Fruit fly (Drosophila melanogaster) whole organism, wandering third instar larva: Measurements from ENCODE around the gene CG14610.

Source experiments
- Abd-B ChIP-seq: fragments of >200 bp; optimal IDR thresholded peaks from 2 replicates; lab custom pipeline; 2017; ENCODE audit warnings: missing biosample characterization, missing genetic modification characterization
- CG32264 ChIP-seq: fragments of 200-800 bp; sonication (Bioruptor generic); optimal IDR thresholded peaks from 2 replicates; lab custom pipeline; 2016; ENCODE audit warnings: missing biosample characterization, missing genetic modification characterization
- CG9705 ChIP-seq: fragments of 200-800 bp; sonication (Bioruptor generic); optimal IDR thresholded peaks from 2 replicates; lab custom pipeline; 2018; ENCODE audit warnings: missing biosample characterization, mild to moderate bottlenecking, missing genetic modification characterization
- CrebA ChIP-seq: fragments of 200-800 bp; sonication (Bioruptor generic); optimal IDR thresholded peaks from 2 replicates; lab custom pipeline; 2016; ENCODE audit warnings: missing biosample characterization, mild to moderate bottlenecking, missing genetic modification characterization, borderline replicate concordance
- Dfd ChIP-seq: fragments of >200 bp; optimal IDR thresholded peaks from 2 replicates; lab custom pipeline; 2017; ENCODE audit warnings: missing biosample characterization, missing genetic modification characterization
- Dif ChIP-seq: fragments of 200-275, 200-300 bp; sonication (Bioruptor generic); optimal IDR thresholded peaks from 2 replicates; lab custom pipeline; 2018; ENCODE audit warnings: missing biosample characterization, missing genetic modification characterization; ENCODE audit not compliant: partially characterized antibody
- GATAd ChIP-seq: sonication (Bioruptor generic); optimal IDR thresholded peaks from 2 replicates; lab custom pipeline; 2016; ENCODE audit warnings: missing biosample characterization, missing genetic modification characterization
- HLH106 ChIP-seq: fragments of 200-800 bp; optimal IDR thresholded peaks from 3 replicates; lab custom pipeline; 2019; ENCODE audit warnings: missing biosample characterization, mild to moderate bottlenecking, missing genetic modification characterization, moderate library complexity
- Hnf4 ChIP-seq: fragments of 200-800 bp; sonication (Bioruptor generic); optimal IDR thresholded peaks from 2 replicates; lab custom pipeline; 2016; ENCODE audit warnings: missing biosample characterization, mild to moderate bottlenecking, missing genetic modification characterization
- Hr78 ChIP-seq: fragments of >200 bp; optimal IDR thresholded peaks from 2 replicates; lab custom pipeline; 2017; ENCODE audit warnings: missing biosample characterization, missing genetic modification characterization
- Hr83 ChIP-seq: fragments of 200-300 bp; sonication (Bioruptor generic); optimal IDR thresholded peaks from 2 replicates; lab custom pipeline; 2016; ENCODE audit warnings: missing biosample characterization, mild to moderate bottlenecking, missing genetic modification characterization, moderate library complexity; ENCODE audit not compliant: poor library complexity, severe bottlenecking
- Jra ChIP-seq: sonication (Bioruptor generic); optimal IDR thresholded peaks from 2 replicates; lab custom pipeline; 2016; ENCODE audit warnings: missing biosample characterization, missing genetic modification characterization
- Mio ChIP-seq: sonication (Bioruptor generic); optimal IDR thresholded peaks from 2 replicates; lab custom pipeline; 2016; ENCODE audit warnings: missing biosample characterization, missing genetic modification characterization
- Myc ChIP-seq: fragments of >200 bp; optimal IDR thresholded peaks from 2 replicates; lab custom pipeline; 2017
- N ChIP-seq: fragments of >200 bp; optimal IDR thresholded peaks from 2 replicates; lab custom pipeline; 2018; ENCODE audit warnings: missing biosample characterization, missing external identifiers, missing genetic modification characterization
- OdsH ChIP-seq: fragments of 200-800 bp; sonication (Bioruptor generic); optimal IDR thresholded peaks from 2 replicates; lab custom pipeline; 2016; ENCODE audit warnings: missing biosample characterization, mild to moderate bottlenecking, missing genetic modification characterization
- Rel ChIP-seq, 2 experiments: fragments of 200-800 bp; sonication (Bioruptor generic) in 1 of 2; optimal IDR thresholded peaks; 2 replicates in 1 of 2; 3 replicates in 1 of 2; lab custom pipeline; 2016 to 2019; ENCODE audit warnings: mild to moderate bottlenecking in 2 of 2, missing biosample characterization in 2 of 2, missing genetic modification characterization in 2 of 2, moderate library complexity in 1 of 2
- Sp1 ChIP-seq: fragments of 200-800 bp; sonication (Bioruptor generic); optimal IDR thresholded peaks from 3 replicates; lab custom pipeline; 2019; ENCODE audit warnings: missing biosample characterization, mild to moderate bottlenecking, missing genetic modification characterization, moderate library complexity
- Vsx2 ChIP-seq: fragments of 200-300, 225-300 bp; sonication (Bioruptor generic); optimal IDR thresholded peaks from 2 replicates; lab custom pipeline; 2018; ENCODE audit warnings: missing biosample characterization, missing genetic modification characterization; ENCODE audit not compliant: partially characterized antibody
- br ChIP-seq: fragments of 200-800 bp; sonication (Bioruptor generic); optimal IDR thresholded peaks from 2 replicates; lab custom pipeline; 2016; ENCODE audit warnings: missing biosample characterization, missing genetic modification characterization
- brk ChIP-seq: fragments of 200-800 bp; sonication (Bioruptor generic); optimal IDR thresholded peaks from 2 replicates; lab custom pipeline; 2016; ENCODE audit warnings: missing biosample characterization, mild to moderate bottlenecking, missing genetic modification characterization
- dl ChIP-seq, 2 experiments: fragments of 175-275, 200-275 bp in 1 of 2; fragments of 200-275 bp in 1 of 2; sonication (Bioruptor generic); optimal IDR thresholded peaks; lab custom pipeline; 2018; ENCODE audit warnings: mild to moderate bottlenecking in 2 of 2, missing biosample characterization in 2 of 2, missing genetic modification characterization in 2 of 2, moderate library complexity in 2 of 2; ENCODE audit not compliant: partially characterized antibody in 2 of 2, insufficient read depth in 1 of 2
- dmrt93B ChIP-seq: fragments of 200-800 bp; sonication (Bioruptor generic); optimal IDR thresholded peaks from 2 replicates; lab custom pipeline; 2018; ENCODE audit warnings: missing biosample characterization, mild to moderate bottlenecking, missing genetic modification characterization
- dsf ChIP-seq: sonication (Bioruptor generic); optimal IDR thresholded peaks from 2 replicates; lab custom pipeline; 2016; ENCODE audit warnings: missing biosample characterization, missing genetic modification characterization, borderline replicate concordance
- ey ChIP-seq: fragments of 200-800 bp; sonication (Bioruptor generic); optimal IDR thresholded peaks from 2 replicates; lab custom pipeline; 2016; ENCODE audit warnings: missing biosample characterization, missing genetic modification characterization
- foxo ChIP-seq, 2 experiments: fragments of 200-800 bp; sonication (Bioruptor generic); optimal IDR thresholded peaks; 2 replicates in 1 of 2; 3 replicates in 1 of 2; lab custom pipeline; 2016 to 2017; ENCODE audit warnings: missing biosample characterization in 2 of 2, missing genetic modification characterization in 2 of 2
- fru ChIP-seq: fragments of 200-800 bp; sonication (Bioruptor generic); optimal IDR thresholded peaks from 3 replicates; lab custom pipeline; 2016; ENCODE audit warnings: missing biosample characterization, mild to moderate bottlenecking, missing genetic modification characterization
- h ChIP-seq: fragments of 200-800 bp; sonication (Bioruptor generic); optimal IDR thresholded peaks from 3 replicates; lab custom pipeline; 2016; ENCODE audit warnings: missing biosample characterization, mild to moderate bottlenecking, missing genetic modification characterization
- jim ChIP-seq: fragments of 175-275, 200-325 bp; sonication (Bioruptor generic); optimal IDR thresholded peaks from 2 replicates; lab custom pipeline; 2016; ENCODE audit warnings: missing biosample characterization, mild to moderate bottlenecking, missing genetic modification characterization
- lola ChIP-seq: fragments of >200 bp; optimal IDR thresholded peaks from 2 replicates; lab custom pipeline; 2017; ENCODE audit warnings: missing biosample characterization, missing genetic modification characterization
- pan ChIP-seq: fragments of >200 bp; optimal IDR thresholded peaks from 2 replicates; lab custom pipeline; 2017
- psq ChIP-seq: fragments of 200-800 bp; sonication (Bioruptor generic); optimal IDR thresholded peaks from 3 replicates; lab custom pipeline; 2017; ENCODE audit warnings: missing biosample characterization, mild to moderate bottlenecking, missing genetic modification characterization, moderate library complexity
- rgr ChIP-seq: fragments of 200-800 bp; sonication (Bioruptor generic); optimal IDR thresholded peaks from 3 replicates; lab custom pipeline; 2016; ENCODE audit warnings: missing biosample characterization, mild to moderate bottlenecking, missing genetic modification characterization
- sage ChIP-seq: fragments of 200-800 bp; sonication (Bioruptor generic); optimal IDR thresholded peaks from 2 replicates; lab custom pipeline; 2016; ENCODE audit warnings: missing biosample characterization, mild to moderate bottlenecking, missing genetic modification characterization
- sv ChIP-seq: fragments of 200-800 bp; sonication (Bioruptor generic); optimal IDR thresholded peaks from 3 replicates; lab custom pipeline; 2016; ENCODE audit warnings: missing biosample characterization, missing genetic modification characterization
- tai ChIP-seq: sonication (Bioruptor generic); optimal IDR thresholded peaks from 2 replicates; lab custom pipeline; 2016; ENCODE audit warnings: missing biosample characterization, missing genetic modification characterization
- usp ChIP-seq: fragments of >200 bp; optimal IDR thresholded peaks from 2 replicates; lab custom pipeline; 2017; ENCODE audit warnings: missing biosample characterization, missing genetic modification characterization
- woc ChIP-seq: sonication (Bioruptor generic); optimal IDR thresholded peaks from 2 replicates; lab custom pipeline; 2016; ENCODE audit warnings: missing biosample characterization, mild to moderate bottlenecking, missing genetic modification characterization

Gene CG14610

DNA sequence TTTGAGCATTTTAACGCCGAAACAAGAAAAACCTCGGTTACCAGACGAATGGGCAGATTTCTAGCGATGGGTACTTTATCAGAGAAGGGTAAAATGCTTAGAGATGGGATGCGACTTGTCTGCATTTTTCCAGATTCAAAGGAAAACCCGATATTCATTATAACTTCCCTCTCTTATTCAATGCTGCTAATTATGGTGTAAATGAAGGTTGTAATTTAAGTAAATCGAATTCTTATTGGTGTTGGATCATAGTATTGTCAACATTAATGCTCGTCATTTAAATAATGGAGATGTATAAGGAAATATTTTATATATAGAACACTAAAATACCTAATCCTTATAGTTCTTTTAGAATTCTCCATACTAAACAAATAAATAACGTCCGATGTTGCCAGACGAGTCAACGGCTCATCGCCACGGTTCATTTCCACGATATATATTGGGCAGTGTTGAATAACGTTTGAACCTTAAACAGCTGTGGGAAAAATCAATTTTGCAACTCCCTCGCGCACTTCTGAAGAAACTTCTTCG is 19.9 kb downstream of the CG14610 start, which contains the start of the genes Alh and CG10098:
Alh (minus strand) TSS at position 77 of the 531 bp plus-strand sequence.
CG10098 (plus strand) TSS at position 440 of the 531 bp plus-strand sequence.
- peak; percentile 21 for TF ChIP-seq Mio (GFP tag; lab: Kevin White, UChicago)
- TF ChIP-seq CG9705 (GFP tag; lab: Kevin White, UChicago), result peak; percentile 79
- no peak for TF ChIP-seq CrebA (GFP tag; lab: Kevin White, UChicago)
- TF ChIP-seq pan (lab: Kevin White, UChicago), result no peak
- peak; percentile 1 for TF ChIP-seq Myc (lab: Kevin White, UChicago)
- TF ChIP-seq tai (GFP tag; lab: Kevin White, UChicago), result peak; percentile 94
- peak; percentile 86 for TF ChIP-seq h (GFP tag; lab: Kevin White, UChicago)
- TF ChIP-seq woc (GFP tag; lab: Kevin White, UChicago), result peak; percentile 84
- TF ChIP-seq psq, result peak; percentile 77
- peak; percentile 43 for TF ChIP-seq sage (GFP tag; lab: Kevin White, UChicago)
- TF ChIP-seq sv, result peak; percentile 84
- TF ChIP-seq Jra (GFP tag; lab: Kevin White, UChicago), result peak; percentile 88
- TF ChIP-seq Abd-B (GFP tag; lab: Kevin White, UChicago), result no peak
- no peak for TF ChIP-seq Rel (GFP tag; optimal IDR thresholded peaks at IDR 0.05; lab: Kevin White, UChicago)
- TF ChIP-seq Rel (tag; optimal IDR thresholded peaks at IDR 0.05; lab: Kevin White, UChicago), result peak; percentile 21
- no peak for TF ChIP-seq usp
- no peak for TF ChIP-seq dl (GFP tag; optimal IDR thresholded peaks at IDR 0.05; lab: Kevin White, UChicago; ENCODE audit: insufficient read depth in 1 of 2, partially characterized antibody in 2 of 2)
- TF ChIP-seq br (GFP tag; lab: Kevin White, UChicago), result peak; percentile 76
- peak; percentile 89 for TF ChIP-seq Hnf4 (GFP tag; lab: Kevin White, UChicago)
- no peak for TF ChIP-seq Vsx2
- no peak for TF ChIP-seq Dfd
- peak; percentile 96 for TF ChIP-seq Hr83 (GFP tag; lab: Kevin White, UChicago)
- peak; percentile 89 for TF ChIP-seq ey (GFP tag; lab: Kevin White, UChicago)
- TF ChIP-seq fru (GFP tag; lab: Kevin White, UChicago), result peak; percentile 84
- no peak for TF ChIP-seq Dif
- TF ChIP-seq rgr, result peak; percentile 84
- peak; percentile 91 for TF ChIP-seq jim (GFP tag; lab: Kevin White, UChicago)
- TF ChIP-seq dmrt93B (GFP tag; lab: Kevin White, UChicago), result peak; percentile 79
- TF ChIP-seq N (GFP tag; lab: Kevin White, UChicago), result no peak
- peak; percentile 81 for TF ChIP-seq brk (GFP tag; lab: Kevin White, UChicago)
- no peak for TF ChIP-seq lola (GFP tag; lab: Kevin White, UChicago)
- peak in 1 of 2 experiments; percentile 92 for TF ChIP-seq foxo (GFP tag; optimal IDR thresholded peaks at IDR 0.05; lab: Kevin White, UChicago)
- TF ChIP-seq CG32264 (GFP tag; lab: Kevin White, UChicago), result no peak
- TF ChIP-seq OdsH (GFP tag; lab: Kevin White, UChicago), result peak; percentile 76
- peak; percentile 81 for TF ChIP-seq GATAd (GFP tag; lab: Kevin White, UChicago)
- peak; percentile 90 for TF ChIP-seq HLH106 (tag; lab: Kevin White, UChicago)
- peak; percentile 91 for TF ChIP-seq dsf (GFP tag; lab: Kevin White, UChicago)
- no peak for TF ChIP-seq Hr78
- TF ChIP-seq Sp1 (GFP tag; lab: Kevin White, UChicago), result peak; percentile 81

DNA sequence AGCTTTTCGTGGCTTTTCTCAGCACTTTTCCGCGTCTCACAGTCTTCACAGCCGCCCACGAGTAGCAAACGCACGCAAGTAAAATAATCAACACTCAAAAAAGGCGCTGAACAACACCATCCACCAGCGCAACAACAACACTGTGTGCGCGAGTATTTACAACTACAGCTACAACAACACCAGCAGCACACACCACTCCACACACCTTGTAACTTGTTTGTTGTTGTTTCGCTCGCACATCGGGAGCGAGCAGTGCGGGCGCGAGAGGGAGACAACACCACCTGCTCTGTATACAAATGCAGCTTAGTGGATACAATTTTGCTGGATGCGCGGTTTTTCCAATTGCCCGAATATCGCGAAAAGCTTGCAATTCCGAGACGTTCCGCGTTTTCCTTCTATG is 20.4 kb downstream of the CG14610 start:
- TF ChIP-seq Dif, result peak; percentile 59
- TF ChIP-seq dl (GFP tag; optimal IDR thresholded peaks at IDR 0.05; lab: Kevin White, UChicago; ENCODE audit: insufficient read depth in 1 of 2, partially characterized antibody in 2 of 2), result peak in 1 of 2 experiments; percentile 39
- TF ChIP-seq Hr83 (GFP tag; lab: Kevin White, UChicago), result peak; percentile 87
- no peak for TF ChIP-seq Dfd
- peak; percentile 28 for TF ChIP-seq lola (GFP tag; lab: Kevin White, UChicago)
